Fruit fly (Drosophila melanogaster) whole organism, embryonic: ENCODE results near the gene CG43116.

Experiments
- Abd-B ChIP-seq: fragments of 200-800 bp; sonication (Bioruptor generic); optimal IDR thresholded peaks from 2 replicates; lab custom pipeline; 2018; ENCODE audit warnings: missing biosample characterization, mild to moderate bottlenecking, missing genetic modification characterization, moderate library complexity
- Ada2b ChIP-seq: fragments of 200-800 bp; sonication (Bioruptor generic); IDR thresholded peaks from 2 replicates; pipeline ENCODE4 v1.3.6; 2022; ENCODE audit warnings: missing biosample characterization, missing genetic modification characterization
- CG1024 ChIP-seq: fragments of 200-800 bp; sonication (Bioruptor generic); IDR thresholded peaks from 2 replicates; pipeline ENCODE4 v1.3.6; 2022; ENCODE audit warnings: missing biosample characterization, missing genetic modification characterization
- CG10321 ChIP-seq: fragments of 200-800 bp; sonication (Bioruptor generic); IDR thresholded peaks from 2 replicates; pipeline ENCODE4 v1.3.6; 2022; ENCODE audit warnings: missing biosample characterization, missing genetic modification characterization
- CG10431 ChIP-seq: fragments of 200-800 bp; sonication (Bioruptor generic); optimal IDR thresholded peaks from 3 replicates; lab custom pipeline; 2018; ENCODE audit warnings: missing biosample characterization, mild to moderate bottlenecking, missing genetic modification characterization
- CG11093 ChIP-seq: fragments of 200-800 bp; sonication (Bioruptor generic); IDR thresholded peaks from 3 replicates; pipeline ENCODE4 v1.3.6; 2022; ENCODE audit warnings: missing biosample characterization, missing genetic modification characterization
- CG14014 ChIP-seq: fragments of 200-800 bp; sonication (Bioruptor generic); IDR thresholded peaks from 2 replicates; pipeline ENCODE4 v1.3.6; 2022; ENCODE audit warnings: missing biosample characterization, missing genetic modification characterization
- CG14441 ChIP-seq: fragments of 200-800 bp; sonication (Bioruptor generic); IDR thresholded peaks from 2 replicates; pipeline ENCODE4 v1.3.6; 2022; ENCODE audit warnings: missing biosample characterization, missing genetic modification characterization
- CG14667 ChIP-seq: fragments of 200-800 bp; sonication (Bioruptor generic); IDR thresholded peaks from 2 replicates; pipeline ENCODE4 v1.3.6; 2022; ENCODE audit warnings: missing biosample characterization, missing genetic modification characterization
- CG15011 ChIP-seq: fragments of 200-800 bp; sonication (Bioruptor generic); optimal IDR thresholded peaks from 3 replicates; lab custom pipeline; 2018; ENCODE audit warnings: missing biosample characterization, mild to moderate bottlenecking, missing genetic modification characterization
- CG18619 ChIP-seq: fragments of 200-800 bp; sonication (Bioruptor generic); optimal IDR thresholded peaks from 3 replicates; lab custom pipeline; 2017; ENCODE audit warnings: missing biosample characterization, mild to moderate bottlenecking, missing genetic modification characterization
- CG2199 ChIP-seq: fragments of 200-800 bp; sonication (Bioruptor generic); IDR thresholded peaks from 3 replicates; pipeline ENCODE4 v1.3.6; 2022; ENCODE audit warnings: missing biosample characterization, missing genetic modification characterization
- CG3065 ChIP-seq: fragments of 200-800 bp; sonication (Bioruptor generic); optimal IDR thresholded peaks from 2 replicates; lab custom pipeline; 2016; ENCODE audit warnings: missing biosample characterization, missing genetic modification characterization
- CG31441 ChIP-seq: fragments of 200-800 bp; sonication (Bioruptor generic); IDR thresholded peaks from 2 replicates; pipeline ENCODE4 v1.3.6; 2022; ENCODE audit warnings: missing biosample characterization, missing genetic modification characterization
- CG42726 ChIP-seq: fragments of 200-800 bp; sonication (Bioruptor generic); IDR thresholded peaks from 2 replicates; pipeline ENCODE4 v1.3.6; 2022; ENCODE audit warnings: missing biosample characterization, missing genetic modification characterization; ENCODE audit not compliant: partially characterized antibody
- CG6683 ChIP-seq: fragments of 200-800 bp; sonication (Bioruptor generic); optimal IDR thresholded peaks from 2 replicates; lab custom pipeline; 2017; ENCODE audit warnings: missing biosample characterization, mild to moderate bottlenecking, missing genetic modification characterization, missing genetic modification reagents
- CG7928 ChIP-seq: fragments of 200-800 bp; sonication (Bioruptor generic); optimal IDR thresholded peaks from 2 replicates; lab custom pipeline; 2017; ENCODE audit warnings: missing biosample characterization, mild to moderate bottlenecking, missing genetic modification characterization
- CG8924 ChIP-seq: fragments of 200-800 bp; optimal IDR thresholded peaks from 3 replicates; lab custom pipeline; 2019; ENCODE audit warnings: missing biosample characterization, mild to moderate bottlenecking, missing genetic modification characterization, moderate library complexity
- Dp ChIP-seq: fragments of 200-800 bp; sonication (Bioruptor generic); optimal IDR thresholded peaks from 2 replicates; lab custom pipeline; 2018; ENCODE audit warnings: missing biosample characterization, mild to moderate bottlenecking, missing genetic modification characterization, moderate library complexity
- Dref ChIP-seq: fragments of 200-800 bp; sonication (Bioruptor generic); IDR thresholded peaks from 2 replicates; pipeline ENCODE4 v1.3.6; 2022; ENCODE audit warnings: missing biosample characterization, missing genetic modification characterization
- ERR ChIP-seq: fragments of 200-800 bp; sonication (Bioruptor generic); optimal IDR thresholded peaks from 2 replicates; lab custom pipeline; 2016; ENCODE audit warnings: missing biosample characterization, missing genetic modification characterization
- HLH54F ChIP-seq: fragments of 200-800 bp; sonication (Bioruptor generic); optimal IDR thresholded peaks from 3 replicates; lab custom pipeline; 2016; ENCODE audit warnings: missing biosample characterization, missing genetic modification characterization
- HLHmδ ChIP-seq: fragments of 200-800 bp; sonication (Bioruptor generic); optimal IDR thresholded peaks from 2 replicates; lab custom pipeline; 2018; ENCODE audit warnings: missing biosample characterization, mild to moderate bottlenecking, missing genetic modification characterization, moderate library complexity
- NC2α ChIP-seq: fragments of 200-800 bp; sonication (Bioruptor generic); optimal IDR thresholded peaks from 2 replicates; lab custom pipeline; 2016; ENCODE audit warnings: missing biosample characterization, missing genetic modification characterization
- Sry-β ChIP-seq: fragments of 200-800 bp; sonication (Bioruptor generic); optimal IDR thresholded peaks from 2 replicates; lab custom pipeline; 2018; ENCODE audit warnings: missing biosample characterization, mild to moderate bottlenecking, missing genetic modification characterization, moderate library complexity
- ac ChIP-seq: fragments of 200-800 bp; sonication (Bioruptor generic); optimal IDR thresholded peaks from 3 replicates; lab custom pipeline; 2017; ENCODE audit warnings: missing biosample characterization, mild to moderate bottlenecking, missing genetic modification characterization
- chn ChIP-seq: fragments of 200-800 bp; sonication (Bioruptor generic); optimal IDR thresholded peaks from 2 replicates; lab custom pipeline; 2016; ENCODE audit warnings: missing biosample characterization, missing genetic modification characterization
- crol ChIP-seq: fragments of 200-800 bp; sonication (Bioruptor generic); IDR thresholded peaks from 2 replicates; pipeline ENCODE4 v1.3.6; 2022; ENCODE audit warnings: missing biosample characterization, missing genetic modification characterization
- dpn ChIP-seq, 2 experiments: fragments of 200-800 bp; sonication (Bioruptor generic); optimal IDR thresholded peaks; 3 replicates each; lab custom pipeline; 2016; ENCODE audit warnings: missing biosample characterization in 2 of 2, missing genetic modification characterization in 2 of 2
- ems ChIP-seq: fragments of 200-800 bp; sonication (Bioruptor generic); optimal IDR thresholded peaks from 3 replicates; lab custom pipeline; 2016; ENCODE audit warnings: missing biosample characterization, missing genetic modification characterization
- eve ChIP-seq, 2 experiments: fragments of >200 bp; optimal IDR thresholded peaks; 2 replicates each; lab custom pipeline; 2017; ENCODE audit warnings: missing biosample characterization in 2 of 2, missing genetic modification characterization in 2 of 2
- eyg ChIP-seq: fragments of 200-800 bp; sonication (Bioruptor generic); optimal IDR thresholded peaks from 3 replicates; lab custom pipeline; 2016; ENCODE audit warnings: missing biosample characterization, missing genetic modification characterization
- ftz-f1 ChIP-seq: fragments of 200-800 bp; sonication (Bioruptor generic); optimal IDR thresholded peaks from 2 replicates; lab custom pipeline; 2016; ENCODE audit warnings: missing biosample characterization, missing genetic modification characterization
- h ChIP-seq: fragments of >200 bp; optimal IDR thresholded peaks from 2 replicates; lab custom pipeline; 2017
- inv ChIP-seq: fragments of 200-800 bp; sonication (Bioruptor generic); IDR thresholded peaks from 2 replicates; pipeline ENCODE4 v1.3.6; 2022; ENCODE audit warnings: missing biosample characterization, missing genetic modification characterization; ENCODE audit not compliant: partially characterized antibody
- klu ChIP-seq: fragments of 200-800 bp; sonication (Bioruptor generic); IDR thresholded peaks from 2 replicates; pipeline ENCODE4 v1.3.6; 2022; ENCODE audit warnings: missing biosample characterization, missing genetic modification characterization
- kni ChIP-seq: fragments of 200-800 bp; sonication (Bioruptor generic); optimal IDR thresholded peaks from 3 replicates; lab custom pipeline; 2017; ENCODE audit warnings: mild to moderate bottlenecking, missing biosample characterization, missing genetic modification reagents, missing genetic modification characterization
- p53 ChIP-seq: fragments of 200-800 bp; sonication (Bioruptor generic); optimal IDR thresholded peaks from 2 replicates; lab custom pipeline; 2016; ENCODE audit warnings: missing biosample characterization, missing genetic modification characterization
- pnt ChIP-seq: fragments of 200-800 bp; sonication (Bioruptor generic); optimal IDR thresholded peaks from 3 replicates; lab custom pipeline; 2016; ENCODE audit warnings: missing biosample characterization, missing genetic modification characterization
- sens ChIP-seq: fragments of 200-800 bp; sonication (Bioruptor generic); peaks from one replicate; lab custom pipeline; 2016; ENCODE audit warnings: missing biosample characterization, missing genetic modification characterization
- shn ChIP-seq: fragments of 200-800 bp; sonication (Bioruptor generic); optimal IDR thresholded peaks from 3 replicates; lab custom pipeline; 2016; ENCODE audit warnings: missing biosample characterization, missing genetic modification characterization
- sob ChIP-seq: fragments of 200-800 bp; sonication (Bioruptor generic); IDR thresholded peaks from 2 replicates; pipeline ENCODE4 v1.3.6; 2022; ENCODE audit warnings: missing biosample characterization, missing genetic modification characterization
- stc ChIP-seq: fragments of 200-800 bp; sonication (Bioruptor generic); IDR thresholded peaks from 2 replicates; pipeline ENCODE4 v1.3.6; 2022; ENCODE audit warnings: missing biosample characterization, missing genetic modification characterization
- trem ChIP-seq: fragments of 200-800 bp; optimal IDR thresholded peaks from 3 replicates; lab custom pipeline; 2019; ENCODE audit warnings: missing biosample characterization, mild to moderate bottlenecking, missing genetic modification characterization, moderate library complexity
- ttk ChIP-seq: fragments of 200-800 bp; sonication (Bioruptor generic); IDR thresholded peaks from 2 replicates; pipeline ENCODE4 v2.1.2; 2022; ENCODE audit warnings: missing biosample characterization, missing genetic modification characterization
- tx ChIP-seq: fragments of 200-800 bp; sonication (Bioruptor generic); optimal IDR thresholded peaks from 2 replicates; lab custom pipeline; 2016; ENCODE audit warnings: missing biosample characterization, missing genetic modification characterization
- vnd ChIP-seq: fragments of 200-800 bp; sonication (Bioruptor generic); IDR thresholded peaks from 3 replicates; pipeline ENCODE4 v1.3.6; 2022; ENCODE audit warnings: missing biosample characterization, missing genetic modification characterization; ENCODE audit not compliant: partially characterized antibody
- vvl ChIP-seq: fragments of 200-800 bp; sonication (Bioruptor generic); IDR thresholded peaks from 2 replicates; pipeline ENCODE4 v1.3.6; 2022; ENCODE audit warnings: missing biosample characterization, missing genetic modification characterization
- z ChIP-seq: fragments of 200-800 bp; sonication (Bioruptor generic); IDR thresholded peaks from 3 replicates; pipeline ENCODE4 v1.3.6; 2022; ENCODE audit warnings: missing biosample characterization, missing genetic modification characterization
- zfh1 ChIP-seq: fragments of 200-800 bp; sonication (Bioruptor generic); IDR thresholded peaks from 3 replicates; pipeline ENCODE4 v1.3.6; 2022; ENCODE audit warnings: missing biosample characterization, missing genetic modification characterization
- zfh2 ChIP-seq: fragments of 200-800 bp; sonication (Bioruptor generic); optimal IDR thresholded peaks from 2 replicates; lab custom pipeline; 2016; ENCODE audit warnings: missing biosample characterization, missing genetic modification characterization

CG43116 gene

DNA sequence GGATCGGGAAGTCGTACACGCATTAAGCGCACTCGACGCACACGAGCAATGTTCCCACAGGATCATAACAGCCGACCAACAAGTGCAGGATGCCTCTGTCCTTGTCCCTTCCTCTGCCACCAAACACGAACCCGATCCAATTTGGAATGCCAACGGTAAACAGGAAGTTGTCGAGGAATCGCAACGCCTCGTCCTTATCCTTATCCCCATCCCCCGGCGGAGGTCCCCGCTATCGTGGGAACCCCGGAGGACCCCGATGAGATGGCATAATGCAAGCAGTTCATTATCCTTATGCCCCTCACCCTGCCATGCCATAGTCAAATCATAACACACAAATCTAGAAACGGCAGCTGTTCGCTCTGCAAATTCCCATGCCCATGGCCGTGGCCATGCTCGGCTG, 2.3 kb upstream of the CG43116 start:
- TF ChIP-seq CG15011 (no peak), CG14667 (GFP tag; lab: Robert Waterston, UW) (no peak), sens (GFP tag; lab: Kevin White, UChicago) (peak; percentile 53), zfh1 (no peak), h (lab: Kevin White, UChicago) (peak; percentile 49), HLH54F (GFP tag; lab: Kevin White, UChicago) (no peak), NC2α (GFP tag; lab: Kevin White, UChicago) (no peak), ems (no peak), vnd (GFP tag; lab: Robert Waterston, UW) (0 out of 3 replicates have a peak, but pooled peaks have one; percentile 21), kni (GFP tag; lab: Kevin White, UChicago) (no peak), crol (GFP tag; lab: Robert Waterston, UW) (peak; percentile 66), ERR (GFP tag; lab: Kevin White, UChicago) (no peak), HLHmδ (GFP tag; lab: Kevin White, UChicago) (peak; percentile 38), klu (GFP tag; lab: Robert Waterston, UW) (0 out of 2 replicates have a peak, but pooled peaks have one; percentile 20), z (GFP tag; lab: Robert Waterston, UW) (no peak), ac (GFP tag; lab: Kevin White, UChicago) (peak; percentile 84), CG3065 (GFP tag; lab: Kevin White, UChicago) (no peak), p53 (GFP tag; lab: Kevin White, UChicago) (no peak)

dm6 chr3R:25997068-25997714, 395 bp upstream of the CG43116 start:
- no peak for TF ChIP-seq ftz-f1 (GFP tag; lab: Kevin White, UChicago)
- no peak for TF ChIP-seq shn
- no peak for TF ChIP-seq ttk
- TF ChIP-seq CG10321 (GFP tag; lab: Robert Waterston, UW), result no peak
- TF ChIP-seq Abd-B, result peak; percentile 80
- no peak for TF ChIP-seq Dp (GFP tag; lab: Kevin White, UChicago)
- TF ChIP-seq eve (GFP tag; optimal IDR thresholded peaks at IDR 0.05; lab: Kevin White, UChicago), result no peak
- TF ChIP-seq vvl (GFP tag; lab: Robert Waterston, UW), result peak; percentile 70; the same call in 1 of the 2 replicates
- TF ChIP-seq CG7928 (GFP tag; lab: Kevin White, UChicago), result no peak
- peak; percentile 95 for TF ChIP-seq trem (tag; lab: Kevin White, UChicago)
- TF ChIP-seq CG1024 (GFP tag; lab: Robert Waterston, UW), result peak; percentile 10; the same call in 1 of the 2 replicates
- TF ChIP-seq CG11093 (GFP tag; lab: Robert Waterston, UW), result peak; percentile 54; the same call in 1 of the 3 replicates
- TF ChIP-seq CG15011, result no peak
- peak; percentile 95 for TF ChIP-seq CG8924 (tag; lab: Kevin White, UChicago)
- no peak for TF ChIP-seq pnt (GFP tag; lab: Kevin White, UChicago)
- no peak for TF ChIP-seq eyg
- no peak for TF ChIP-seq CG6683 (GFP tag; lab: Kevin White, UChicago)
- TF ChIP-seq Sry-β (GFP tag; lab: Kevin White, UChicago), result peak; percentile 38
- no peak for TF ChIP-seq sob (GFP tag; lab: Robert Waterston, UW)
- TF ChIP-seq CG14441, result no peak
- no peak for TF ChIP-seq Dref (GFP tag; lab: Robert Waterston, UW)
- TF ChIP-seq CG14014 (GFP tag; lab: Robert Waterston, UW), result no peak
- peak; percentile 82 for TF ChIP-seq CG10431 (GFP tag; lab: Kevin White, UChicago)
- TF ChIP-seq chn, result peak; percentile 28
- TF ChIP-seq CG18619 (GFP tag; lab: Kevin White, UChicago), result peak; percentile 72
- peak in 1 of 2 experiments; percentile 47 for TF ChIP-seq dpn (GFP tag; optimal IDR thresholded peaks at IDR 0.05; lab: Kevin White, UChicago)
- no peak for TF ChIP-seq zfh2 (GFP tag; lab: Kevin White, UChicago)
- 0 out of 2 replicates have a peak, but pooled peaks have one; percentile 20 for TF ChIP-seq Ada2b (GFP tag; lab: Robert Waterston, UW)
- no peak for TF ChIP-seq stc (GFP tag; lab: Robert Waterston, UW)
- TF ChIP-seq CG31441 (GFP tag; lab: Robert Waterston, UW), result peak; percentile 88
- TF ChIP-seq tx (GFP tag; lab: Kevin White, UChicago), result no peak
- no peak for TF ChIP-seq inv (GFP tag; lab: Robert Waterston, UW)
- no peak for TF ChIP-seq CG42726 (GFP tag; lab: Robert Waterston, UW)
- TF ChIP-seq CG2199, result 0 out of 3 replicates have a peak, but pooled peaks have one; percentile 12
